Worm (Caenorhabditis elegans): ENCODE data around the gene clec-4.

The clec-4 gene

DNA sequence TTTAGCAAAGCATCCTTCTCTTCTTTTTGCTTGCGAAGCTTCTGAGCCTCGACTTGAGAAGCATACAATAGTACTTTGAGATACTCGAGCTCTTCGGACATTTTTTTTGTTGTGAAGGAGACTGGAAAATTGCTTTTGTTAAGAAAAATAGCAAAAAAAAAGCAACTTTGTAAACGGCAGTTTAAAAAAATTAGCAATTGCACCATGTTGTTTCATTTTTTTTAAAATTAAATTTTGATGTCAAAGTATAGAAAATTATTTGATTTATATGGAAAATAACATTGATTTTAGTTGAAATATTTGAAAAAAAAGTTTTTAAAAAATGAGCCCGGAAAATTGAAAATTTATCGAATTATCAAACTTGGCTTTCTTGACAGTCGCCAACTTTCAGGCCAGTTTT, 6.2 kb downstream of the clec-4 start, which contains the start of gene Y38E10A.3:
Gene Y38E10A.3, minus strand, starts transcription at position 101 of the 400 bp plus-strand sequence.
- no peak for TF ChIP-seq nhr-2 (tag; optimal IDR thresholded peaks at IDR 0.05)

ce11 chrII:12573541-12573940, 7.4 kb downstream of the clec-4 start, which contains the start of gene Y38E10A.2:
Gene Y38E10A.2, minus strand, starts transcription at chrII:12573641.
- TF ChIP-seq unc-120 (tag; optimal IDR thresholded peaks at IDR 0.05; ENCODE audit: poor library complexity, severe bottlenecking), result no peak
- no peak for TF ChIP-seq mep-1 (tag; optimal IDR thresholded peaks at IDR 0.05)
- no peak for TF ChIP-seq snpc-4 (tag; optimal IDR thresholded peaks at IDR 0.05)
- TF ChIP-seq tbx-8 (GFP tag; optimal IDR thresholded peaks at IDR 0.05), result no peak
- TF ChIP-seq nhr-237 (tag; optimal IDR thresholded peaks at IDR 0.05), result no peak
- TF ChIP-seq sem-2 (GFP tag; optimal IDR thresholded peaks at IDR 0.05), result no peak
- TF ChIP-seq ham-2 (GFP tag; optimal IDR thresholded peaks at IDR 0.05), result no peak
- TF ChIP-seq nhr-12 (tag; optimal IDR thresholded peaks at IDR 0.05), result no peak
- no peak for TF ChIP-seq zip-8 (tag; optimal IDR thresholded peaks at IDR 0.05)
- no peak for TF ChIP-seq unc-39 (tag; optimal IDR thresholded peaks at IDR 0.05)
- no peak for TF ChIP-seq ces-1 (GFP tag; optimal IDR thresholded peaks at IDR 0.05)
- no peak for TF ChIP-seq sptf-1 (tag; optimal IDR thresholded peaks at IDR 0.05)
- TF ChIP-seq elt-1 (tag; optimal IDR thresholded peaks at IDR 0.05; ENCODE audit: borderline replicate concordance, insufficient read depth), result no peak

DNA sequence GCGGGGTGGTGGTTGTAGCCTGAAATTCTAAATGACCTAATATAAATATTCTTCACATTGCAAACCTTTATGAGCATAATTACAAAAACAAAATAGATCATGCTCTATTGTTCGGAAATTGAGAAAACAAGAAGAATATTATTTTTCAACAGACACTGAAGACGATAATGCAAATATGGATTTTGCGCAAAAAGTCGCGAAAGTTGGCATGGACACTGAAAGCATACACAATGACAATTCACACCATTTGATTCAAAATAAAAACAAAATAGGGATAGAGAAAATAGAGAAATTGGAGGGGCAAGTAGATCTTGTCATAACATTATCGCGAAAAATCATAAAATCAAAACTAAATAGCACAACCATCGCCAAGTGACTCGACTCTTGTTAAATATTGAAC, 8.2 kb downstream of the clec-4 start, which contains the start of gene Y38E10A.35:
Gene Y38E10A.35, minus strand, starts transcription at position 101 of the 400 bp plus-strand sequence.
- TF ChIP-seq lsy-2 (tag; optimal IDR thresholded peaks at IDR 0.05) (no peak), hlh-1 (tag; optimal IDR thresholded peaks at IDR 0.05) (no peak)

ce11 chrII:12570523-12570922, 10.4 kb downstream of the clec-4 start, which contains the start of gene Y38E10A.1:
Gene Y38E10A.1, minus strand, starts transcription at chrII:12570623.
- TF ChIP-seq sptf-1 (tag; optimal IDR thresholded peaks at IDR 0.05) (no peak), pha-4 (tag; optimal IDR thresholded peaks at IDR 0.05) (no peak), zip-8 (tag; optimal IDR thresholded peaks at IDR 0.05) (no peak), lsy-2 (tag; optimal IDR thresholded peaks at IDR 0.05) (no peak), elt-3 (tag; optimal IDR thresholded peaks at IDR 0.05) (no peak)

- TF ChIP-seq ceh-83 (GFP tag; optimal IDR thresholded peaks at IDR 0.05) (no peak), pha-4 (tag; optimal IDR thresholded peaks at IDR 0.05) (no peak), bed-3 (GFP tag; optimal IDR thresholded peaks at IDR 0.05) (no peak), mep-1 (tag; optimal IDR thresholded peaks at IDR 0.05) (no peak), nhr-28 (tag; optimal IDR thresholded peaks at IDR 0.05) (no peak), nhr-237 (tag; optimal IDR thresholded peaks at IDR 0.05) (no peak), nhr-12 (tag; optimal IDR thresholded peaks at IDR 0.05) (no peak), flh-1 (GFP tag; optimal IDR thresholded peaks at IDR 0.05) (no peak), snpc-4 (tag; optimal IDR thresholded peaks at IDR 0.05) (no peak), ces-1 (GFP tag; optimal IDR thresholded peaks at IDR 0.05) (no peak), blmp-1 (tag; optimal IDR thresholded peaks at IDR 0.05) (no peak), cnd-1 (tag; optimal IDR thresholded peaks at IDR 0.05) (no peak), ceh-39 (tag; optimal IDR thresholded peaks at IDR 0.05) (no peak), M03D4.4 (tag; optimal IDR thresholded peaks at IDR 0.05) (no peak), elt-3 (tag; optimal IDR thresholded peaks at IDR 0.05) (no peak), hlh-1 (tag; optimal IDR thresholded peaks at IDR 0.05) (no peak), ztf-11 (tag; optimal IDR thresholded peaks at IDR 0.05) (no peak), lin-13 (tag; optimal IDR thresholded peaks at IDR 0.05) (no peak), zip-8 (tag; optimal IDR thresholded peaks at IDR 0.05) (no peak), ham-2 (GFP tag; optimal IDR thresholded peaks at IDR 0.05) (no peak)
Measured at ce11 chrII:12565851-12566250, 15.1 kb downstream of the clec-4 start, which contains the start of gene F49C5.7. Gene F49C5.7, plus strand, starts transcription at chrII:12566151.

- TF ChIP-seq sptf-1 (tag; optimal IDR thresholded peaks at IDR 0.05) (no peak), nhr-76 (tag; optimal IDR thresholded peaks at IDR 0.05) (no peak), tbx-8 (GFP tag; optimal IDR thresholded peaks at IDR 0.05) (no peak), drap-1 (GFP tag; optimal IDR thresholded peaks at IDR 0.05) (no peak), unc-120 (tag; optimal IDR thresholded peaks at IDR 0.05; ENCODE audit: poor library complexity, severe bottlenecking) (no peak), nhr-28 (tag; optimal IDR thresholded peaks at IDR 0.05) (no peak), mab-5 (tag; optimal IDR thresholded peaks at IDR 0.05) (no peak), lsy-2 (tag; optimal IDR thresholded peaks at IDR 0.05) (no peak), ham-2 (GFP tag; optimal IDR thresholded peaks at IDR 0.05) (no peak), ceh-43 (GFP tag; optimal IDR thresholded peaks at IDR 0.05) (no peak), cnd-1 (tag; optimal IDR thresholded peaks at IDR 0.05) (no peak), unc-62 (GFP tag; optimal IDR thresholded peaks at IDR 0.05) (no peak), zip-8 (tag; optimal IDR thresholded peaks at IDR 0.05) (no peak), lin-13 (tag; optimal IDR thresholded peaks at IDR 0.05) (no peak), sem-2 (GFP tag; optimal IDR thresholded peaks at IDR 0.05) (no peak), ces-1 (GFP tag; optimal IDR thresholded peaks at IDR 0.05) (no peak), nhr-12 (tag; optimal IDR thresholded peaks at IDR 0.05) (no peak), elt-3 (tag; optimal IDR thresholded peaks at IDR 0.05) (no peak), flh-1 (GFP tag; optimal IDR thresholded peaks at IDR 0.05) (no peak)
Measured at ce11 chrII:12560210-12560609, 20.7 kb downstream of the clec-4 start, which contains the start of gene F49C5.12. Gene F49C5.12, minus strand, starts transcription at chrII:12560310.
